Worm (Caenorhabditis elegans): ENCODE measurements around the gene C06H5.13.

Gene C06H5.13

DNA sequence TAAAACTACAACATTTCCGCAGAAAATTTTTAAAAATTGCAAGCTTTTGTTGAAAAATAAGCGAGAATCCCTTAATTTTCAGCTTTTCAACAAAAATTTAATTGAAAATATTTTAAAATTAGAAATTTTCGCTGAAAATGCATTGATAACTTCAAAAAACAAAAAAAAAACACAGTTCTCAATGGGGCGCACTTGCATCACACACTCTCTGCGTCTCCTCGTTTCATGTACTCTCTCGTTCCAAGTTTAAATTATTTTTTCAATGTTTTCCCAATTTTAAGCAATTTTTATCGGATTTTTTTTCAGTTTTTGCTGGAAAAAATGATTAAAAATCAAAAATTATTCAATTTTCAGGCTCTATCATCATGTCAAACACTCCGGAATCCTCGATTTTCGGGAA, 26.5 kb downstream of the C06H5.13 start, which contains the start of gene phf-14 (continued):
- TF ChIP-seq sea-2 (GFP tag; IDR thresholded peaks at IDR 0.05), result no peak
- no peak for TF ChIP-seq nhr-179 (tag; optimal IDR thresholded peaks at IDR 0.05)
- no peak for TF ChIP-seq lsy-27 (tag; optimal IDR thresholded peaks at IDR 0.05; ENCODE audit: borderline replicate concordance, insufficient read depth)
- no peak for TF ChIP-seq F52B5.7 (tag; optimal IDR thresholded peaks at IDR 0.05)
- TF ChIP-seq lag-1 (GFP tag; IDR thresholded peaks at IDR 0.05), result no peak
- TF ChIP-seq ceh-79 (tag; optimal IDR thresholded peaks at IDR 0.05), result no peak
- TF ChIP-seq akir-1 (GFP tag; optimal IDR thresholded peaks at IDR 0.05), result no peak
- no peak for TF ChIP-seq unc-130 (GFP tag; optimal IDR thresholded peaks at IDR 0.05)
- TF ChIP-seq T26A5.8 (tag; optimal IDR thresholded peaks at IDR 0.05), result no peak
- no peak for TF ChIP-seq hlh-26 (GFP tag; conservative IDR thresholded peaks at IDR 0.05)
- TF ChIP-seq F39B2.1 (GFP tag; IDR thresholded peaks at IDR 0.05), result no peak
- TF ChIP-seq F49E8.2 (tag; optimal IDR thresholded peaks at IDR 0.05; ENCODE audit: insufficient read depth), result no peak
- TF ChIP-seq nhr-80 (tag; optimal IDR thresholded peaks at IDR 0.05), result no peak
- TF ChIP-seq attf-5 (GFP tag; optimal IDR thresholded peaks at IDR 0.05), result peak; percentile 47
- no peak for TF ChIP-seq ceh-91 (GFP tag; IDR thresholded peaks at IDR 0.05)
- TF ChIP-seq nhr-120 (GFP tag; IDR thresholded peaks at IDR 0.05), result no peak
- no peak for TF ChIP-seq egrh-3 (GFP tag; IDR thresholded peaks at IDR 0.05)
- TF ChIP-seq bed-2 (GFP tag; IDR thresholded peaks at IDR 0.05), result no peak
- TF ChIP-seq K12H6.12 (tag; optimal IDR thresholded peaks at IDR 0.05), result no peak
- TF ChIP-seq egl-18 (GFP tag; IDR thresholded peaks at IDR 0.05), result no peak
- TF ChIP-seq tbx-9 (tag; optimal IDR thresholded peaks at IDR 0.05; ENCODE audit: borderline replicate concordance), result no peak
- TF ChIP-seq unc-62 (GFP tag; optimal IDR thresholded peaks at IDR 0.05), result no peak
- no peak for TF ChIP-seq sptf-2 (GFP tag; optimal IDR thresholded peaks at IDR 0.05)

DNA sequence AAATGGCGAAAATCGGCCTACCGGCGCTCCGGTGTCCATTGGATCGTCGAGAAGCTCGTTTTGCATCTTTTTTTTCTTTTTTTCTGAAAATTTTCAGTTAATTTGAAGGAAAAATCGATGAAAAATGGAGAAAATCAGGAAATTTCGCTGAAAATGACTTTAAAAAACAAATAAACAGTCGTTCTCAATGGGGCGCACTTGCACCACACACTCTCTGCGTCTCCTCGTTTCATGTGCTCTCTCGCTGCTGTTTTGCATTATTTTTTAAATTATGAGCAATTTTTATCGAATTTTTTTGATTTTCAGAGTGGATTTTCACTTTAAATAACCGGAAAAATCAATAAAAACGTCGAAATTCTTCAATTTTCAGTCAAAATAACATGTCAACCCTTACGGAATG, 27.0 kb downstream of the C06H5.13 start, which contains the start of gene csn-1:
TSS of gene csn-1 (minus strand) at position 83 of the 400 bp plus-strand sequence.
- TF ChIP-seq mes-4 (tag; optimal IDR thresholded peaks at IDR 0.05), result no peak
- no peak for TF ChIP-seq zim-3 (tag; optimal IDR thresholded peaks at IDR 0.05)
- peak; percentile 94 for TF ChIP-seq hmg-1.2 (GFP tag; IDR thresholded peaks at IDR 0.05)
- no peak for TF ChIP-seq rec-8 (tag; optimal IDR thresholded peaks at IDR 0.05)
- peak; percentile 92 for TF ChIP-seq mcd-1 (GFP tag; IDR thresholded peaks at IDR 0.05)
- TF ChIP-seq hmg-20 (GFP tag; IDR thresholded peaks at IDR 0.05), result no peak
- no peak for TF ChIP-seq madf-10 (tag; optimal IDR thresholded peaks at IDR 0.05)
- TF ChIP-seq F57C9.4 (tag; optimal IDR thresholded peaks at IDR 0.05), result no peak
- no peak for TF ChIP-seq lag-1 (GFP tag; IDR thresholded peaks at IDR 0.05)
- TF ChIP-seq attf-6 (GFP tag; IDR thresholded peaks at IDR 0.05), result 0 out of 2 replicates have a peak, but pooled peaks have one; percentile 20
- peak; percentile 45; the same call in 1 of the 2 replicates for TF ChIP-seq madf-6 (GFP tag; IDR thresholded peaks at IDR 0.05)
- no peak for TF ChIP-seq F55B11.4 (tag; optimal IDR thresholded peaks at IDR 0.05; ENCODE audit: borderline replicate concordance, insufficient read depth)
- TF ChIP-seq nfya-1 (tag; optimal IDR thresholded peaks at IDR 0.05; ENCODE audit: borderline replicate concordance, insufficient read depth), result no peak
- no peak for TF ChIP-seq ets-4 (GFP tag; optimal IDR thresholded peaks at IDR 0.05)
- TF ChIP-seq egl-44 (GFP tag; IDR thresholded peaks at IDR 0.05), result no peak
- TF ChIP-seq nhr-90 (tag; optimal IDR thresholded peaks at IDR 0.05), result no peak
- TF ChIP-seq F49E8.2 (tag; optimal IDR thresholded peaks at IDR 0.05; ENCODE audit: insufficient read depth), result no peak
- no peak for TF ChIP-seq mxl-1 (tag; optimal IDR thresholded peaks at IDR 0.05)
- TF ChIP-seq D2030.7 (GFP tag; IDR thresholded peaks at IDR 0.05), result no peak
- TF ChIP-seq lsy-27 (tag; optimal IDR thresholded peaks at IDR 0.05; ENCODE audit: borderline replicate concordance, insufficient read depth), result no peak
- no peak for TF ChIP-seq ztf-3 (GFP tag; optimal IDR thresholded peaks at IDR 0.05)
- TF ChIP-seq ccch-3 (GFP tag; optimal IDR thresholded peaks at IDR 0.05), result no peak
- no peak for TF ChIP-seq repo-1 (tag; optimal IDR thresholded peaks at IDR 0.05)
- TF ChIP-seq lin-54 (GFP tag; optimal IDR thresholded peaks at IDR 0.05), result peak; percentile 28
- no peak for TF ChIP-seq bed-2 (GFP tag; IDR thresholded peaks at IDR 0.05)
- no peak for TF ChIP-seq mel-28 (tag; optimal IDR thresholded peaks at IDR 0.05; ENCODE audit: borderline replicate concordance)
- TF ChIP-seq B0019.2 (GFP tag; conservative IDR thresholded peaks at IDR 0.05), result no peak
- no peak for TF ChIP-seq sdz-38 (tag; optimal IDR thresholded peaks at IDR 0.05)
- no peak for TF ChIP-seq B0035.1 (tag; optimal IDR thresholded peaks at IDR 0.05)
- TF ChIP-seq ZK185.1 (tag; optimal IDR thresholded peaks at IDR 0.05; ENCODE audit: poor library complexity, severe bottlenecking), result no peak

All from whole organism, young adult.